Worm (Caenorhabditis elegans) whole organism, early embryonic: ENCODE results near the gene T28F3.8.

Source experiments
- B0310.2 ChIP-seq: sonication (generic microtip); optimal IDR thresholded peaks from 2 replicates; lab custom pipeline; 2016; ENCODE audit warnings: mild to moderate bottlenecking, missing genetic modification characterization, missing compliant biosample characterization
- F13C5.2 ChIP-seq: sonication (generic microtip); optimal IDR thresholded peaks from 2 replicates; lab custom pipeline; 2017; ENCODE audit warnings: mild to moderate bottlenecking, missing genetic modification characterization, inconsistent platforms, missing compliant biosample characterization
- aly-1 ChIP-seq: sonication (generic microtip); optimal IDR thresholded peaks from 2 replicates; lab custom pipeline; 2016; ENCODE audit warnings: missing genetic modification characterization, missing compliant biosample characterization
- ama-1 ChIP-seq: fragments of 150-350 bp; optimal IDR thresholded peaks from 2 replicates; lab custom pipeline; 2014
- ceh-13 ChIP-seq: fragments of 200-800 bp; sonication (Bioruptor generic); optimal IDR thresholded peaks from 2 replicates; lab custom pipeline; 2018; ENCODE audit warnings: mild to moderate bottlenecking, missing genetic modification characterization, missing compliant biosample characterization
- ceh-36 ChIP-seq: sonication (generic microtip); optimal IDR thresholded peaks from 2 replicates; lab custom pipeline; 2016; ENCODE audit warnings: missing genetic modification characterization, inconsistent platforms, missing compliant biosample characterization
- ets-7 ChIP-seq: sonication (generic microtip); optimal IDR thresholded peaks from 2 replicates; lab custom pipeline; 2016; ENCODE audit warnings: missing genotype, missing genetic modification characterization, missing compliant biosample characterization
- flt-1 ChIP-seq: fragments of 200-800 bp; sonication (Bioruptor generic); IDR thresholded peaks from 2 replicates; pipeline ENCODE4 v1.3.6; 2022; ENCODE audit warnings: missing genetic modification characterization, missing compliant biosample characterization
- hmbx-1 ChIP-seq: sonication (generic microtip); optimal IDR thresholded peaks from 2 replicates; lab custom pipeline; 2016; ENCODE audit warnings: mild to moderate bottlenecking, missing genetic modification characterization, missing compliant biosample characterization
- hmg-4 ChIP-seq: fragments of 200-800 bp; sonication (Bioruptor generic); optimal IDR thresholded peaks from 2 replicates; lab custom pipeline; 2018; ENCODE audit warnings: mild to moderate bottlenecking, missing genetic modification characterization, missing compliant biosample characterization
- hnd-1 ChIP-seq: sonication (generic microtip); optimal IDR thresholded peaks from 2 replicates; lab custom pipeline; 2016; ENCODE audit warnings: missing genetic modification characterization, missing compliant biosample characterization
- pes-1 ChIP-seq: fragments of 200-800 bp; sonication (Bioruptor generic); IDR thresholded peaks from 2 replicates; pipeline ENCODE4 v1.3.6; 2022; ENCODE audit warnings: missing genetic modification reagents, missing genetic modification characterization, missing compliant biosample characterization
- scrt-1 ChIP-seq: fragments of 200-800 bp; sonication (Bioruptor generic); IDR thresholded peaks from 2 replicates; pipeline ENCODE4 v1.3.6; 2022; ENCODE audit warnings: missing genetic modification characterization, missing compliant biosample characterization
- sea-1 ChIP-seq: fragments of 200-800 bp; sonication (Bioruptor generic); conservative IDR thresholded peaks from 2 replicates; pipeline ENCODE4 v1.3.6; 2022; ENCODE audit warnings: missing genetic modification characterization, missing compliant biosample characterization
- tbx-11 ChIP-seq: fragments of 200-800 bp; sonication (Bioruptor generic); IDR thresholded peaks from 2 replicates; pipeline ENCODE4 v1.3.6; 2022; ENCODE audit warnings: missing genetic modification characterization, missing compliant biosample characterization
- tbx-37 ChIP-seq: fragments of 200-800 bp; sonication (Bioruptor generic); conservative IDR thresholded peaks from 2 replicates; pipeline ENCODE4 v1.3.6; 2022; ENCODE audit warnings: missing genetic modification reagents, missing genetic modification characterization, missing compliant biosample characterization
- tra-4 ChIP-seq: sonication (generic microtip); optimal IDR thresholded peaks from 2 replicates; lab custom pipeline; 2017; ENCODE audit warnings: missing genetic modification characterization, missing compliant biosample characterization

The T28F3.8 gene

ce11 chrIV:17278861-17279591, 28.1 kb downstream of the T28F3.8 start, which contains the start of gene hsp-1:
Gene hsp-1, plus strand, starts transcription at chrIV:17278959.
- TF ChIP-seq F13C5.2 (tag; lab: Kevin White, UChicago) (no peak), hmg-4 (GFP tag; lab: Kevin White, UChicago) (no peak), hmbx-1 (tag; lab: Kevin White, UChicago) (no peak), tra-4 (no peak), ama-1 (lab: Kevin White, UChicago) (no peak), sea-1 (GFP tag; lab: Robert Waterston, UW) (no peak), aly-1 (tag; lab: Kevin White, UChicago) (no peak), ets-7 (tag; lab: Kevin White, UChicago) (no peak), ceh-13 (GFP tag; lab: Kevin White, UChicago) (no peak), hnd-1 (tag; lab: Kevin White, UChicago) (no peak), scrt-1 (GFP tag; lab: Robert Waterston, UW) (no peak), flt-1 (GFP tag; lab: Robert Waterston, UW) (no peak), B0310.2 (no peak), tbx-11 (GFP tag; lab: Robert Waterston, UW) (no peak)

- TF ChIP-seq aly-1 (tag; lab: Kevin White, UChicago) (no peak), ceh-36 (peak; percentile 57), hmbx-1 (tag; lab: Kevin White, UChicago) (peak; percentile 69), flt-1 (GFP tag; lab: Robert Waterston, UW) (peak; percentile 67), ama-1 (lab: Kevin White, UChicago) (no peak), scrt-1 (GFP tag; lab: Robert Waterston, UW) (no peak), tra-4 (peak; percentile 73), F13C5.2 (tag; lab: Kevin White, UChicago) (peak; percentile 96), ets-7 (tag; lab: Kevin White, UChicago) (no peak), hnd-1 (tag; lab: Kevin White, UChicago) (peak; percentile 53), sea-1 (GFP tag; lab: Robert Waterston, UW) (peak; percentile 83), tbx-37 (GFP tag; lab: Robert Waterston, UW) (no peak), pes-1 (peak; percentile 50; the same call in 1 of the 2 replicates), hmg-4 (GFP tag; lab: Kevin White, UChicago) (peak; percentile 89), tbx-11 (GFP tag; lab: Robert Waterston, UW) (no peak), B0310.2 (peak; percentile 55), ceh-13 (GFP tag; lab: Kevin White, UChicago) (peak; percentile 65)
Measured at ce11 chrIV:17278363-17278762, 28.8 kb downstream of the T28F3.8 start.

- no peak for TF ChIP-seq ceh-13 (GFP tag; lab: Kevin White, UChicago)
- TF ChIP-seq ama-1 (lab: Kevin White, UChicago) = peak; percentile 3
Measured at ce11 chrIV:17277459-17278173, 29.5 kb downstream of the T28F3.8 start.

DNA sequence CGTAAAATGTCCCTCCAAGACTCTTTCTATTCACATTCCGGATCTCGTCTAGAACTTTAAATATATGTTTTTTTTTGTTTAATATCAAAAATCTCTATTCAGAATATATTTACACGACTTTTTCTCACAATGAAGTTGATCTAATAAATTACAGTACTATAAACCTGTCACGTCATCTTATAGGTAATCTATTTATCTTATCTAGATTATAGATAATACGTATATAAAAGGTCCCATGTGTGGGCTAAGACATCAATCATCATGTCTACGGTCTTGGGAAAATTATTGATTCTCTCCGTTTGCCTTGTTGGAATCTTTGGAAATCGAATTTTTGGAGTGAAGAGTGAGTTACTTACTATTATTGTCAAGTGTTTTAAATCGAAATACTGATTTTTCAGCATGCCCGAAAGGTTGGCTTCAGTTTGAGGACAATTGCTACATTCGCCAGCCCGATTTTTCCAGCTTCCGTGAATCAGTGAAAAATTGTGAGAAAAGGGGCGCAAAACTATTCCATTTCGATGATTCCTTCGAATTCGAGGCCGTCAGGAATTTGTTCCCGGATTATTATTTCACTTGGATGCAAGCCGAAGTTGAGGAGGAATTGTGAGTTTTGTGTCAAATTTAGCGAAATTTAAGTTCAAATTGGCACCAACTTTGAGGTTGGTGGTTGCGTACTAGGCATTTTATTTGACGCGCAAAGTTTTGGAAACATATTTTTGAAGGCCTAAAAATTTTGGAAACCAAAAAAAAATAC, 30.2 kb downstream of the T28F3.8 start, which contains the start of gene clec-196:
Gene clec-196 (plus strand): TSS at position 252 of the 754 bp plus-strand sequence.
- TF ChIP-seq F13C5.2 (tag; lab: Kevin White, UChicago) (no peak), sea-1 (GFP tag; lab: Robert Waterston, UW) (no peak), scrt-1 (GFP tag; lab: Robert Waterston, UW) (no peak), ceh-13 (GFP tag; lab: Kevin White, UChicago) (no peak), B0310.2 (no peak)

- TF ChIP-seq B0310.2 (no peak), hmbx-1 (tag; lab: Kevin White, UChicago) (no peak), F13C5.2 (tag; lab: Kevin White, UChicago) (no peak), tra-4 (no peak), aly-1 (tag; lab: Kevin White, UChicago) (no peak), scrt-1 (GFP tag; lab: Robert Waterston, UW) (no peak), ets-7 (tag; lab: Kevin White, UChicago) (no peak), hmg-4 (GFP tag; lab: Kevin White, UChicago) (no peak), ama-1 (lab: Kevin White, UChicago) (no peak)
Measured at ce11 chrIV:17275281-17275680, 31.8 kb downstream of the T28F3.8 start, which contains the start of gene lhfp-4. Gene lhfp-4, plus strand, starts transcription at chrIV:17275581.

- TF ChIP-seq ceh-36 = no peak
- no peak for TF ChIP-seq tbx-37 (GFP tag; lab: Robert Waterston, UW)
- TF ChIP-seq hmbx-1 (tag; lab: Kevin White, UChicago) = no peak
- TF ChIP-seq F13C5.2 (tag; lab: Kevin White, UChicago) = no peak
- TF ChIP-seq pes-1 = no peak
- TF ChIP-seq tbx-11 (GFP tag; lab: Robert Waterston, UW) = no peak
- TF ChIP-seq B0310.2 = no peak
- no peak for TF ChIP-seq hnd-1 (tag; lab: Kevin White, UChicago)
- TF ChIP-seq ama-1 (lab: Kevin White, UChicago) = no peak
- no peak for TF ChIP-seq scrt-1 (GFP tag; lab: Robert Waterston, UW)
- no peak for TF ChIP-seq sea-1 (GFP tag; lab: Robert Waterston, UW)
- TF ChIP-seq ceh-13 (GFP tag; lab: Kevin White, UChicago) = no peak
- TF ChIP-seq aly-1 (tag; lab: Kevin White, UChicago) = no peak
- TF ChIP-seq hmg-4 (GFP tag; lab: Kevin White, UChicago) = no peak
- TF ChIP-seq ets-7 (tag; lab: Kevin White, UChicago) = no peak
- no peak for TF ChIP-seq tra-4
- TF ChIP-seq flt-1 (GFP tag; lab: Robert Waterston, UW) = no peak
Measured at ce11 chrIV:17273602-17274110, 33.5 kb downstream of the T28F3.8 start, which contains the start of gene gln-5. Gene gln-5, minus strand, starts transcription at chrIV:17273652.
